Fruit fly (Drosophila melanogaster) whole organism, pupa: ENCODE results near the gene CG12155.
A peak's percentile ranks its signal among the peaks of the same experiment; 100 is the strongest.

Source experiments
- CG10348 ChIP-seq: fragments of 200-800 bp; sonication (Bioruptor generic); IDR thresholded peaks from 2 replicates; pipeline ENCODE4 v1.3.6; 2022; ENCODE audit warnings: missing biosample characterization, missing genetic modification characterization
- CG12605 ChIP-seq: fragments of 200-800 bp; sonication (Bioruptor generic); IDR thresholded peaks from 2 replicates; pipeline ENCODE4 v1.3.6; 2022; ENCODE audit warnings: missing biosample characterization, missing genetic modification characterization
- CG13204 ChIP-seq: fragments of 200-800 bp; sonication (Bioruptor generic); optimal IDR thresholded peaks from 2 replicates; lab custom pipeline; 2018; ENCODE audit warnings: missing biosample characterization, mild to moderate bottlenecking, missing genetic modification characterization, moderate library complexity
- CG14655 ChIP-seq: fragments of 200-800 bp; sonication (Bioruptor generic); optimal IDR thresholded peaks from 3 replicates; lab custom pipeline; 2017; ENCODE audit warnings: mild to moderate bottlenecking, missing biosample characterization, missing genetic modification reagents, missing genetic modification characterization
- CG15710 ChIP-seq: fragments of 200-800 bp; sonication (Bioruptor generic); optimal IDR thresholded peaks from 2 replicates; lab custom pipeline; 2018; ENCODE audit warnings: missing biosample characterization, mild to moderate bottlenecking, missing genetic modification characterization, moderate library complexity
- CG17806 ChIP-seq: fragments of 200-800 bp; sonication (Bioruptor generic); optimal IDR thresholded peaks from 2 replicates; lab custom pipeline; 2018; ENCODE audit warnings: missing biosample characterization, mild to moderate bottlenecking, missing genetic modification characterization, moderate library complexity
- CG32121 ChIP-seq: fragments of 200-800 bp; sonication (Bioruptor generic); IDR thresholded peaks from 2 replicates; pipeline ENCODE4 v1.3.6; 2022; ENCODE audit warnings: missing biosample characterization, missing genetic modification characterization
- CG34367 ChIP-seq: fragments of 200-800 bp; sonication (Bioruptor generic); optimal IDR thresholded peaks from 2 replicates; lab custom pipeline; 2018; ENCODE audit warnings: missing biosample characterization, mild to moderate bottlenecking, missing genetic modification characterization
- CG4496 ChIP-seq: fragments of 200-800 bp; sonication (Bioruptor generic); IDR thresholded peaks from 3 replicates; pipeline ENCODE4 v1.3.6; 2022; ENCODE audit warnings: missing biosample characterization, missing genetic modification characterization
- CG8159 ChIP-seq: fragments of 200-800 bp; sonication (Bioruptor generic); optimal IDR thresholded peaks from 3 replicates; lab custom pipeline; 2018; ENCODE audit warnings: missing biosample characterization, mild to moderate bottlenecking, missing genetic modification characterization, moderate library complexity
- CG9948 ChIP-seq: fragments of 200-800 bp; sonication (Bioruptor generic); optimal IDR thresholded peaks from 2 replicates; lab custom pipeline; 2018; ENCODE audit warnings: missing biosample characterization, mild to moderate bottlenecking, missing genetic modification characterization, moderate library complexity
- D1 ChIP-seq: fragments of 200-800 bp; sonication (Bioruptor generic); optimal IDR thresholded peaks from 2 replicates; lab custom pipeline; 2018; ENCODE audit warnings: missing biosample characterization, mild to moderate bottlenecking, missing genetic modification characterization, moderate library complexity
- EcR ChIP-seq: fragments of 200-800 bp; sonication (Bioruptor generic); optimal IDR thresholded peaks from 3 replicates; lab custom pipeline; 2019; ENCODE audit warnings: missing biosample characterization, missing genetic modification characterization, mild to moderate bottlenecking, moderate library complexity, missing genetic modification reagents
- Ets98B ChIP-seq: fragments of 200-800 bp; sonication (Bioruptor generic); IDR thresholded peaks from 2 replicates; pipeline ENCODE4 v1.3.6; 2022; ENCODE audit warnings: missing biosample characterization, missing genetic modification characterization
- Pif1A ChIP-seq: fragments of 200-800 bp; sonication (Bioruptor generic); optimal IDR thresholded peaks from 3 replicates; lab custom pipeline; 2016; ENCODE audit warnings: missing biosample characterization, missing genetic modification characterization
- Pif1B ChIP-seq: fragments of 200-800 bp; sonication (Bioruptor generic); optimal IDR thresholded peaks from 3 replicates; lab custom pipeline; 2016; ENCODE audit warnings: missing biosample characterization, missing genetic modification characterization
- Snoo ChIP-seq: fragments of 200-800 bp; sonication (Bioruptor generic); optimal IDR thresholded peaks from 3 replicates; lab custom pipeline; 2017; ENCODE audit warnings: missing biosample characterization, mild to moderate bottlenecking, missing genetic modification characterization, inconsistent platforms
- fd96Ca ChIP-seq: fragments of 200-800 bp; sonication (Bioruptor generic); IDR thresholded peaks from 3 replicates; pipeline ENCODE4 v1.3.6; 2022; ENCODE audit warnings: missing biosample characterization, missing genetic modification characterization
- gl ChIP-seq: fragments of 200-800 bp; sonication (Bioruptor generic); optimal IDR thresholded peaks from 2 replicates; lab custom pipeline; 2018; ENCODE audit warnings: missing biosample characterization, mild to moderate bottlenecking, missing genetic modification characterization
- rn ChIP-seq: fragments of 200-800 bp; sonication (Bioruptor generic); IDR thresholded peaks from 2 replicates; pipeline ENCODE4 v1.3.6; 2022; ENCODE audit warnings: missing biosample characterization, missing genetic modification characterization

The CG12155 gene

dm6 chrX:7728251-7729164 lies at the start of gene CG12155, which contains the start of gene NELF-B:
Gene CG12155 (plus strand): TSS chrX:7728755.
Gene NELF-B (minus strand): TSS chrX:7728361.
- peak; percentile 36 for TF ChIP-seq Snoo (tag; lab: Kevin White, UChicago)
- TF ChIP-seq CG15710 (tag; lab: Kevin White, UChicago): peak; percentile 53
- TF ChIP-seq Pif1B (GFP tag; lab: Kevin White, UChicago): no peak
- peak; percentile 6 for TF ChIP-seq CG9948
- TF ChIP-seq CG34367 (tag; lab: Kevin White, UChicago): peak; percentile 5
- 0 out of 3 replicates have a peak, but pooled peaks have one; percentile 11 for TF ChIP-seq CG4496 (GFP tag; lab: Robert Waterston, UW)
- TF ChIP-seq CG8159 (tag; lab: Kevin White, UChicago): no peak
- TF ChIP-seq, all 21 proteins: peak for 5

- TF ChIP-seq Pif1A: no peak
- TF ChIP-seq CG13204: no peak
- TF ChIP-seq EcR (GFP tag; lab: Kevin White, UChicago): no peak
- no peak for TF ChIP-seq rn (GFP tag; lab: Robert Waterston, UW)
- TF ChIP-seq CG12605: no peak
- TF ChIP-seq CG32121 (GFP tag; lab: Robert Waterston, UW): no peak
- TF ChIP-seq, all 21 proteins: peak for 0
These were observed 49.7 kb upstream of the CG12155 start for dm6 chrX:7678824-7679223.

- TF ChIP-seq rn (GFP tag; lab: Robert Waterston, UW) (no peak), CG32121 (GFP tag; lab: Robert Waterston, UW) (no peak), gl (tag; lab: Kevin White, UChicago) (no peak)
These were observed 42.5 kb upstream of the CG12155 start for dm6 chrX:7686071-7686470.

- TF ChIP-seq fd96Ca (GFP tag; lab: Robert Waterston, UW): no peak
- no peak for TF ChIP-seq CG34367 (tag; lab: Kevin White, UChicago)
- no peak for TF ChIP-seq CG9948
- TF ChIP-seq Pif1B (GFP tag; lab: Kevin White, UChicago): no peak
These were observed 39.7 kb upstream of the CG12155 start for dm6 chrX:7688871-7689270.

- TF ChIP-seq Snoo (tag; lab: Kevin White, UChicago) (no peak), Pif1B (GFP tag; lab: Kevin White, UChicago) (no peak), CG15710 (tag; lab: Kevin White, UChicago) (no peak), CG4496 (GFP tag; lab: Robert Waterston, UW) (0 out of 3 replicates have a peak, but pooled peaks have one; percentile 29), gl (tag; lab: Kevin White, UChicago) (no peak), CG32121 (GFP tag; lab: Robert Waterston, UW) (no peak), CG8159 (tag; lab: Kevin White, UChicago) (no peak), Pif1A (no peak), CG14655 (GFP tag; lab: Kevin White, UChicago) (no peak), CG12605 (0 out of 2 replicates have a peak, but pooled peaks have one; percentile 24), fd96Ca (GFP tag; lab: Robert Waterston, UW) (no peak), rn (GFP tag; lab: Robert Waterston, UW) (no peak), Ets98B (GFP tag; lab: Robert Waterston, UW) (peak; percentile 32; the same call in 1 of the 2 replicates)
These were observed 37.9 kb upstream of the CG12155 start for dm6 chrX:7690683-7691082.

dm6 chrX:7691221-7691914 lies 37.2 kb upstream of the CG12155 start:
- TF ChIP-seq Ets98B (GFP tag; lab: Robert Waterston, UW) (peak; percentile 68), CG14655 (GFP tag; lab: Kevin White, UChicago) (no peak), D1 (no peak), fd96Ca (GFP tag; lab: Robert Waterston, UW) (no peak), CG10348 (GFP tag; lab: Robert Waterston, UW) (no peak), CG34367 (tag; lab: Kevin White, UChicago) (no peak), CG12605 (peak; percentile 12; the same call in 1 of the 2 replicates), CG4496 (GFP tag; lab: Robert Waterston, UW) (peak; percentile 67; the same call in 2 of the 3 replicates), Pif1A (no peak), CG17806 (tag; lab: Kevin White, UChicago) (peak; percentile 5), EcR (GFP tag; lab: Kevin White, UChicago) (no peak), gl (tag; lab: Kevin White, UChicago) (no peak), Pif1B (GFP tag; lab: Kevin White, UChicago) (no peak), CG32121 (GFP tag; lab: Robert Waterston, UW) (no peak)
